Worm (Caenorhabditis elegans) whole organism, late embryonic: Measurements from ENCODE around the gene Y38E10A.8.
A peak's percentile ranks its signal among the peaks of the same experiment; 100 is the strongest.

ENCODE experiments used
- C08G9.2 ChIP-seq: sonication (generic microtip); optimal IDR thresholded peaks from 2 replicates; lab custom pipeline; 2016; ENCODE audit warnings: mild to moderate bottlenecking, missing genetic modification characterization, moderate library complexity, missing compliant biosample characterization
- K09A11.1 ChIP-seq: sonication (generic microtip); optimal IDR thresholded peaks from 2 replicates; lab custom pipeline; 2017; ENCODE audit warnings: antibody characterized with exemption, mild to moderate bottlenecking, missing genetic modification characterization, missing compliant biosample characterization; ENCODE audit not compliant: insufficient read depth
- ceh-14 ChIP-seq: sonication (generic microtip); optimal IDR thresholded peaks from 2 replicates; lab custom pipeline; 2016; ENCODE audit warnings: missing genotype, missing genetic modification characterization, missing compliant biosample characterization
- ceh-22 ChIP-seq: sonication (generic microtip); optimal IDR thresholded peaks from 2 replicates; lab custom pipeline; 2017; ENCODE audit warnings: missing biosample characterization, missing genetic modification characterization
- ceh-24 ChIP-seq: sonication (generic microtip); optimal IDR thresholded peaks from 2 replicates; lab custom pipeline; 2016; ENCODE audit warnings: mild to moderate bottlenecking, missing genetic modification characterization, missing compliant biosample characterization
- ceh-31 ChIP-seq: sonication (generic microtip); optimal IDR thresholded peaks from 2 replicates; lab custom pipeline; 2016; ENCODE audit warnings: missing genetic modification characterization, missing compliant biosample characterization
- ceh-45 ChIP-seq: fragments of 200-800 bp; sonication (Bioruptor generic); IDR thresholded peaks from 2 replicates; pipeline ENCODE4 v1.3.6; 2022; ENCODE audit warnings: missing genetic modification reagents, missing genetic modification characterization, missing compliant biosample characterization
- ceh-9 ChIP-seq: sonication (generic microtip); optimal IDR thresholded peaks from 2 replicates; lab custom pipeline; 2016; ENCODE audit warnings: mild to moderate bottlenecking, missing genetic modification characterization, inconsistent platforms, missing compliant biosample characterization
- dve-1 ChIP-seq: sonication (generic microtip); optimal IDR thresholded peaks from 2 replicates; lab custom pipeline; 2017; ENCODE audit warnings: antibody characterized with exemption, mild to moderate bottlenecking, missing genetic modification characterization, missing compliant biosample characterization
- ets-4 ChIP-seq: sonication (generic microtip); optimal IDR thresholded peaks from 2 replicates; lab custom pipeline; 2016; ENCODE audit warnings: missing genetic modification characterization, missing compliant biosample characterization
- fax-1 ChIP-seq: sonication (generic microtip); optimal IDR thresholded peaks from 2 replicates; lab custom pipeline; 2016; ENCODE audit warnings: missing genotype, missing genetic modification characterization, missing compliant biosample characterization
- fkh-6 ChIP-seq: sonication (generic microtip); optimal IDR thresholded peaks from 2 replicates; lab custom pipeline; 2016; ENCODE audit warnings: missing genetic modification characterization, missing compliant biosample characterization
- hlh-13 ChIP-seq: fragments of 200-800 bp; sonication (Bioruptor generic); optimal IDR thresholded peaks from 2 replicates; lab custom pipeline; 2018; ENCODE audit warnings: mild to moderate bottlenecking, missing genetic modification characterization, missing compliant biosample characterization
- hlh-6 ChIP-seq: sonication (generic microtip); optimal IDR thresholded peaks from 2 replicates; lab custom pipeline; 2016; ENCODE audit warnings: missing genotype, missing genetic modification characterization, missing compliant biosample characterization
- hlh-8 ChIP-seq: sonication (generic microtip); optimal IDR thresholded peaks from 2 replicates; lab custom pipeline; 2016; ENCODE audit warnings: missing genotype, missing genetic modification characterization, missing compliant biosample characterization
- madf-2 ChIP-seq: sonication (generic microtip); optimal IDR thresholded peaks from 2 replicates; lab custom pipeline; 2017; ENCODE audit warnings: missing genetic modification characterization, missing compliant biosample characterization
- nfya-1 ChIP-seq: sonication (generic microtip); optimal IDR thresholded peaks from 2 replicates; lab custom pipeline; 2017; ENCODE audit warnings: missing genetic modification characterization, mild to moderate bottlenecking, missing compliant biosample characterization, antibody characterized with exemption, moderate library complexity
- nhr-232 ChIP-seq: sonication (generic microtip); optimal IDR thresholded peaks from 2 replicates; lab custom pipeline; 2016; ENCODE audit warnings: missing genetic modification characterization, missing compliant biosample characterization
- npax-4 ChIP-seq: sonication (generic microtip); optimal IDR thresholded peaks from 2 replicates; lab custom pipeline; 2016; ENCODE audit warnings: missing genetic modification characterization, missing compliant biosample characterization
- odd-2 ChIP-seq: sonication (generic microtip); optimal IDR thresholded peaks from 2 replicates; lab custom pipeline; 2017; ENCODE audit warnings: antibody characterized with exemption, mild to moderate bottlenecking, missing genetic modification characterization, missing compliant biosample characterization
- pat-9 ChIP-seq: fragments of 200-800 bp; sonication (Bioruptor generic); optimal IDR thresholded peaks from 2 replicates; lab custom pipeline; 2018; ENCODE audit warnings: mild to moderate bottlenecking, missing genetic modification characterization, moderate library complexity, missing compliant biosample characterization
- pha-2 ChIP-seq: sonication (generic microtip); optimal IDR thresholded peaks from 2 replicates; lab custom pipeline; 2017; ENCODE audit warnings: mild to moderate bottlenecking, missing genetic modification characterization, missing compliant biosample characterization
- pha-4 ChIP-seq: fragments of 150-350 bp; optimal IDR thresholded peaks from 2 replicates; lab custom pipeline; 2018; ENCODE audit warnings: missing biosample characterization, missing genetic modification reagents, missing genetic modification characterization
- pqm-1 ChIP-seq: sonication (generic microtip); optimal IDR thresholded peaks from 2 replicates; lab custom pipeline; 2016; ENCODE audit warnings: missing genetic modification characterization, missing compliant biosample characterization
- pros-1 ChIP-seq: fragments of 150-350 bp; optimal IDR thresholded peaks from 2 replicates; lab custom pipeline; 2014; ENCODE audit warnings: missing biosample characterization, missing genetic modification reagents, missing genetic modification characterization
- sox-4 ChIP-seq: sonication (generic microtip); optimal IDR thresholded peaks from 2 replicates; lab custom pipeline; 2017; ENCODE audit warnings: mild to moderate bottlenecking, missing genetic modification characterization, inconsistent platforms, missing compliant biosample characterization
- tbx-2 ChIP-seq: sonication (generic microtip); optimal IDR thresholded peaks from 2 replicates; lab custom pipeline; 2016; ENCODE audit warnings: missing genetic modification characterization, missing compliant biosample characterization
- tbx-7 ChIP-seq: sonication (generic microtip); optimal IDR thresholded peaks from 2 replicates; lab custom pipeline; 2016; ENCODE audit warnings: missing genotype, missing genetic modification characterization, missing compliant biosample characterization
- unc-42 ChIP-seq: sonication (generic microtip); optimal IDR thresholded peaks from 2 replicates; lab custom pipeline; 2016; ENCODE audit warnings: missing genotype, missing genetic modification characterization, missing compliant biosample characterization
- zip-5 ChIP-seq: sonication (generic microtip); optimal IDR thresholded peaks from 2 replicates; lab custom pipeline; 2016; ENCODE audit warnings: missing genetic modification characterization, missing compliant biosample characterization
- ztf-16 ChIP-seq: sonication (generic microtip); optimal IDR thresholded peaks from 2 replicates; lab custom pipeline; 2017; ENCODE audit warnings: missing genetic modification characterization, missing compliant biosample characterization

The Y38E10A.8 gene

ce11 chrII:12636602-12637001 is 29.6 kb downstream of the Y38E10A.8 start, which contains the start of gene nhr-234:
nhr-234 (plus strand) TSS chrII:12636678.
- no peak for TF ChIP-seq sox-4
- no peak for TF ChIP-seq C08G9.2 (tag; lab: Kevin White, UChicago)
- TF ChIP-seq dve-1 (tag; lab: Kevin White, UChicago) = peak; percentile 68
- no peak for TF ChIP-seq ceh-31 (tag; lab: Kevin White, UChicago)
- no peak for TF ChIP-seq hlh-6 (tag; lab: Kevin White, UChicago)
- TF ChIP-seq pat-9 (tag; lab: Kevin White, UChicago) = no peak
- TF ChIP-seq nhr-232 (tag; lab: Kevin White, UChicago) = no peak

- no peak for TF ChIP-seq ceh-45
- no peak for TF ChIP-seq unc-42 (tag; lab: Kevin White, UChicago)
Measured at ce11 chrII:12640370-12640769, 33.4 kb downstream of the Y38E10A.8 start, which contains the start of gene nhr-235. nhr-235 (plus strand) TSS chrII:12640670.

ce11 chrII:12654447-12654846 is 47.4 kb downstream of the Y38E10A.8 start, which contains the start of gene rgs-4:
rgs-4 (plus strand) TSS chrII:12654747.
- TF ChIP-seq K09A11.1 (tag; lab: Kevin White, UChicago) (no peak), nhr-232 (tag; lab: Kevin White, UChicago) (no peak), hlh-6 (tag; lab: Kevin White, UChicago) (no peak), ceh-24 (no peak), nfya-1 (tag; lab: Kevin White, UChicago) (no peak), ceh-22 (tag; lab: Kevin White, UChicago) (no peak), ceh-45 (no peak), fax-1 (tag; lab: Kevin White, UChicago) (no peak), madf-2 (no peak), odd-2 (no peak), pat-9 (tag; lab: Kevin White, UChicago) (no peak), ets-4 (tag; lab: Kevin White, UChicago) (no peak), hlh-13 (no peak)

ce11 chrII:12655816-12656215 is 48.8 kb downstream of the Y38E10A.8 start:
- TF ChIP-seq pqm-1 (tag; lab: Kevin White, UChicago) (no peak), zip-5 (no peak), hlh-13 (no peak), fkh-6 (tag; lab: Kevin White, UChicago) (no peak), tbx-2 (tag; lab: Kevin White, UChicago) (no peak), fax-1 (tag; lab: Kevin White, UChicago) (no peak), ztf-16 (no peak), ets-4 (tag; lab: Kevin White, UChicago) (no peak), ceh-14 (tag; lab: Kevin White, UChicago) (no peak), npax-4 (tag; lab: Kevin White, UChicago) (no peak), pat-9 (tag; lab: Kevin White, UChicago) (no peak), hlh-8 (tag; lab: Kevin White, UChicago) (no peak), pros-1 (no peak), ceh-9 (tag; lab: Kevin White, UChicago) (no peak), pha-4 (tag; lab: Kevin White, UChicago) (no peak), tbx-7 (tag; lab: Kevin White, UChicago) (no peak)

- no peak for TF ChIP-seq pha-2 (tag; lab: Kevin White, UChicago)
- TF ChIP-seq ceh-14 (tag; lab: Kevin White, UChicago) = peak; percentile 63
- TF ChIP-seq K09A11.1 (tag; lab: Kevin White, UChicago) = no peak
- TF ChIP-seq npax-4 (tag; lab: Kevin White, UChicago) = no peak
- TF ChIP-seq ceh-9 (tag; lab: Kevin White, UChicago) = no peak
Measured at ce11 chrII:12657620-12658019, 50.6 kb downstream of the Y38E10A.8 start.
